Fruit fly (Drosophila melanogaster) whole organism, prepupa: ENCODE results near the gene PK2-R1.

Experiments
- CG34406 ChIP-seq: fragments of 200-800 bp; sonication (Bioruptor generic); optimal IDR thresholded peaks from 3 replicates; lab custom pipeline; 2016; ENCODE audit warnings: missing biosample characterization, missing genetic modification characterization
- CG8119 ChIP-seq: fragments of 200-800 bp; sonication (Bioruptor generic); IDR thresholded peaks from 3 replicates; pipeline ENCODE4 v1.3.6; 2022; ENCODE audit warnings: missing biosample characterization, missing genetic modification characterization
- Eip75B ChIP-seq: fragments of 200-800 bp; sonication (Bioruptor generic); optimal IDR thresholded peaks from 3 replicates; lab custom pipeline; 2016; ENCODE audit warnings: missing biosample characterization, missing genetic modification characterization
- Eip78C ChIP-seq: fragments of 200-800 bp; sonication (Bioruptor generic); peaks from one replicate; lab custom pipeline; 2016; ENCODE audit warnings: missing biosample characterization, missing genetic modification characterization
- Gug ChIP-seq: fragments of 200-800 bp; sonication (Bioruptor generic); IDR thresholded peaks from 2 replicates; pipeline ENCODE4 v1.3.6; 2022; ENCODE audit warnings: missing biosample characterization, missing genetic modification characterization
- Hr38 ChIP-seq: sonication (Bioruptor generic); optimal IDR thresholded peaks from 2 replicates; lab custom pipeline; 2016; ENCODE audit warnings: missing biosample characterization, missing genetic modification characterization
- Hr4 ChIP-seq: fragments of 200-800 bp; sonication (Bioruptor generic); optimal IDR thresholded peaks from 3 replicates; lab custom pipeline; 2016; ENCODE audit warnings: missing biosample characterization, missing genetic modification characterization
- Smox ChIP-seq: fragments of 200-800 bp; sonication (Bioruptor generic); optimal IDR thresholded peaks from 3 replicates; lab custom pipeline; 2016; ENCODE audit warnings: missing biosample characterization, missing genetic modification characterization
- achi ChIP-seq: fragments of 200-800 bp; sonication (Bioruptor generic); optimal IDR thresholded peaks from 3 replicates; lab custom pipeline; 2016; ENCODE audit warnings: missing biosample characterization, missing genetic modification characterization
- fd59A ChIP-seq: fragments of 200-800 bp; sonication (Bioruptor generic); optimal IDR thresholded peaks from 2 replicates; lab custom pipeline; 2017; ENCODE audit warnings: missing biosample characterization, mild to moderate bottlenecking, missing genetic modification characterization, missing genetic modification reagents
- fd85E ChIP-seq: fragments of 200-800 bp; sonication (Bioruptor generic); optimal IDR thresholded peaks from 3 replicates; lab custom pipeline; 2016; ENCODE audit warnings: missing biosample characterization, missing genetic modification characterization
- salr ChIP-seq, 2 experiments: fragments of 200-800 bp; sonication (Bioruptor generic); optimal IDR thresholded peaks; 3 replicates each; lab custom pipeline; 2016 to 2018; ENCODE audit warnings: missing biosample characterization in 2 of 2, missing genetic modification characterization in 2 of 2, mild to moderate bottlenecking in 1 of 2
- topi ChIP-seq: fragments of 200-800 bp; sonication (Bioruptor generic); optimal IDR thresholded peaks from 3 replicates; lab custom pipeline; 2016; ENCODE audit warnings: missing biosample characterization, missing genetic modification characterization

DNA sequence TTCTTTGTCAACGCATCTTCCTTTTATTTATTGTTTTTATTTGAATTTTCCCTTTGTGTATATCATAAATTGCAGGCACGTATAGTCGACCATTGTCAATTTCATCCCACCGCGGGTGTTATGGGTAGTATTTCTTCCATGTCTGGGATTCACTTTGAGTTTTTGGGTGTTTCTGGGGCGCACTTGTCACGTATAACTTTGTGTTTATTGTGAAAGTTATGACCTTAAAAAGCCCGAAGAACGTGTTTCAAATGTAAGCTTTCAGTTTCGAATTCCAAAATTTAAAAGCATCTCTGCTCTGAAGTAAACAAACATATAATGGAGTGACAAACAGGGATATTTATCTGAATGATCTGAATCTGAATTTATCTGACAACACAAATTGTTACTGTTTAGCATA is 31.5 kb upstream of the PK2-R1 start:
- no peak for TF ChIP-seq fd85E (GFP tag; lab: Kevin White, UChicago)
- TF ChIP-seq Hr4 (GFP tag; lab: Kevin White, UChicago), result no peak
- TF ChIP-seq CG8119 (GFP tag; lab: Robert Waterston, UW), result no peak
- TF ChIP-seq Eip75B (GFP tag; lab: Kevin White, UChicago), result no peak
- TF ChIP-seq Hr38 (GFP tag; lab: Kevin White, UChicago), result no peak
- TF ChIP-seq Eip78C (GFP tag; lab: Kevin White, UChicago), result peak; percentile 27
- TF ChIP-seq Smox, result no peak
- TF ChIP-seq topi, result no peak
- no peak for TF ChIP-seq Gug
- no peak for TF ChIP-seq fd59A
- no peak for TF ChIP-seq achi
- no peak for TF ChIP-seq CG34406 (GFP tag; lab: Kevin White, UChicago)
- TF ChIP-seq salr (GFP tag; optimal IDR thresholded peaks at IDR 0.05; lab: Kevin White, UChicago), result no peak
